Worm (Caenorhabditis elegans): ENCODE results near the gene R11.4.
A peak's percentile ranks its signal among the peaks of the same experiment; 100 is the strongest.

The R11.4 gene

DNA sequence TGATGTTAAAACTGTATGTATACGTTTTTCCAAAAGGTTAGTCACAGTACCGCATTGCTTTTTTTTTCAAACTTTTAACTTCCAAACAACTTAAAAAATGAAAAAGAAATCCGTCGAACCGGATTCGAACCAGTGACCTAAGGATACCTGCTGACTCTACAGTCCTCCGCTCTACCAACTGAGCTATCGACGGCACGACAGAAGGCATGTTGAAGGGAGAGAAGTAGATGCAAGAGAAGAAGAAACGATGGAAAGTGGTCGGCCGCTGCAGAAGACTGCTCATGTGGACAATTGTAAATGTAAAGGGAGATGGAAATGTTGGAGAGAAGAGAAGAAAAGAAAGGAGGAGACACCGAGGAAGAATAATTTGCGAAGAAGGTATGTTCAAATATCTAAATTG lies 758 bp downstream of the R11.4 start (continued):
- no peak for TF ChIP-seq unc-39 (tag; optimal IDR thresholded peaks at IDR 0.05)
- peak; percentile 39 for TF ChIP-seq F49E8.2 (tag; optimal IDR thresholded peaks at IDR 0.05; ENCODE audit: borderline replicate concordance)
- TF ChIP-seq spr-1 (tag; optimal IDR thresholded peaks at IDR 0.05), result peak; percentile 89
- TF ChIP-seq duxl-1 (tag; optimal IDR thresholded peaks at IDR 0.05; ENCODE audit: poor library complexity), result peak; percentile 96
- peak; percentile 85 for TF ChIP-seq ceh-44 (GFP tag; IDR thresholded peaks at IDR 0.05)
- TF ChIP-seq vab-7 (GFP tag; IDR thresholded peaks at IDR 0.05), result peak; percentile 97
- peak; percentile 89 for TF ChIP-seq dve-1 (tag; optimal IDR thresholded peaks at IDR 0.05; ENCODE audit: insufficient read depth)
- peak; percentile 80 for TF ChIP-seq T20F7.1 (GFP tag; optimal IDR thresholded peaks at IDR 0.05)
- TF ChIP-seq ces-1 (GFP tag; optimal IDR thresholded peaks at IDR 0.05), result peak; percentile 63
- TF ChIP-seq zfp-2 (tag; optimal IDR thresholded peaks at IDR 0.05), result peak; percentile 52
- peak; percentile 2 to 59 for TF ChIP-seq unc-62 (GFP tag; optimal IDR thresholded peaks at IDR 0.05 in 1 of 2)
- TF ChIP-seq unc-62 (tag; optimal IDR thresholded peaks at IDR 0.05), result no peak
- peak; percentile 85 for TF ChIP-seq daf-19 (GFP tag; conservative IDR thresholded peaks at IDR 0.05)
- peak; percentile 85 for TF ChIP-seq zfp-3 (GFP tag; conservative IDR thresholded peaks at IDR 0.05)
- TF ChIP-seq nhr-41 (GFP tag; IDR thresholded peaks at IDR 0.05), result peak; percentile 70; the same call in 1 of the 2 replicates
- TF ChIP-seq cey-2 (tag; optimal IDR thresholded peaks at IDR 0.05; ENCODE audit: borderline replicate concordance, insufficient read depth), result peak; percentile 47
- no peak for TF ChIP-seq ceh-28 (tag; optimal IDR thresholded peaks at IDR 0.05)
- no peak for TF ChIP-seq daf-12 (tag; optimal IDR thresholded peaks at IDR 0.05)
- peak; percentile 44 for TF ChIP-seq fkh-10 (GFP tag; optimal IDR thresholded peaks at IDR 0.05)
- TF ChIP-seq hif-1 (tag; optimal IDR thresholded peaks at IDR 0.05), result peak in 1 of 2 experiments; percentile 48
- peak; percentile 79 for TF ChIP-seq php-3 (GFP tag; IDR thresholded peaks at IDR 0.05)
- peak; percentile 8 for TF ChIP-seq nhr-25 (tag; optimal IDR thresholded peaks at IDR 0.05; ENCODE audit: borderline replicate concordance, insufficient read depth)
- peak; percentile 90 for TF ChIP-seq ZK337.2 (GFP tag; IDR thresholded peaks at IDR 0.05)
- TF ChIP-seq R02D3.7 (tag; optimal IDR thresholded peaks at IDR 0.05), result no peak
- TF ChIP-seq lsy-2 (tag; optimal IDR thresholded peaks at IDR 0.05), result peak; percentile 71 to 80
- peak; percentile 91 to 92 for TF ChIP-seq daf-16 (GFP tag; optimal IDR thresholded peaks at IDR 0.05)
- peak; percentile 77 for TF ChIP-seq daf-16 (tag; optimal IDR thresholded peaks at IDR 0.05)
- no peak for TF ChIP-seq lin-39 (tag; optimal IDR thresholded peaks at IDR 0.05)
- TF ChIP-seq tra-1 (GFP tag; IDR thresholded peaks at IDR 0.05), result peak; percentile 93
- TF ChIP-seq arid-1 (GFP tag; conservative IDR thresholded peaks at IDR 0.05), result peak; percentile 85
- TF ChIP-seq unc-130 (GFP tag; optimal IDR thresholded peaks at IDR 0.05), result peak; percentile 48
- TF ChIP-seq nhr-6 (tag; optimal IDR thresholded peaks at IDR 0.05), result peak; percentile 90
- TF ChIP-seq mdl-1 (tag; optimal IDR thresholded peaks at IDR 0.05), result peak in 1 of 2 experiments; percentile 28
- peak; percentile 86 for TF ChIP-seq zip-11 (GFP tag; IDR thresholded peaks at IDR 0.05)
- TF ChIP-seq nhr-28 (tag; optimal IDR thresholded peaks at IDR 0.05), result peak; percentile 62
- TF ChIP-seq nhr-77 (tag; optimal IDR thresholded peaks at IDR 0.05), result peak; percentile 82
- TF ChIP-seq egl-43 (GFP tag; IDR thresholded peaks at IDR 0.05), result peak; percentile 99
- no peak for TF ChIP-seq nhr-76 (tag; optimal IDR thresholded peaks at IDR 0.05)
- peak; percentile 89 for TF ChIP-seq zip-2 (tag; optimal IDR thresholded peaks at IDR 0.05)
- peak; percentile 91 for TF ChIP-seq madf-9 (GFP tag; conservative IDR thresholded peaks at IDR 0.05)
- peak; percentile 87 for TF ChIP-seq Y5F2A.4 (GFP tag; optimal IDR thresholded peaks at IDR 0.05)
- TF ChIP-seq nhr-48 (tag; optimal IDR thresholded peaks at IDR 0.05), result peak; percentile 76
- peak; percentile 31 for TF ChIP-seq snpc-4 (tag; optimal IDR thresholded peaks at IDR 0.05)
- peak; percentile 89 for TF ChIP-seq D1046.2 (GFP tag; IDR thresholded peaks at IDR 0.05)
- peak; percentile 17 for TF ChIP-seq attf-4 (tag; optimal IDR thresholded peaks at IDR 0.05)
- no peak for TF ChIP-seq tag-97 (GFP tag; IDR thresholded peaks at IDR 0.05)
- peak; percentile 75 for TF ChIP-seq mxl-3 (GFP tag; optimal IDR thresholded peaks at IDR 0.05)
- peak; percentile 79 for TF ChIP-seq lir-3 (tag; optimal IDR thresholded peaks at IDR 0.05)
- peak; percentile 87 for TF ChIP-seq lin-29 (GFP tag; IDR thresholded peaks at IDR 0.05)
- TF ChIP-seq hlh-11 (tag; optimal IDR thresholded peaks at IDR 0.05), result peak; percentile 85
- no peak for TF ChIP-seq fos-1 (tag; optimal IDR thresholded peaks at IDR 0.05)

All from whole organism, L4 larva.